Worm (Caenorhabditis elegans) whole organism, young adult: ENCODE results near the gene T03F6.6.

Experiments used
- B0261.1 ChIP-seq: sonication (generic microtip); optimal IDR thresholded peaks from 2 replicates; lab custom pipeline; 2016; ENCODE audit warnings: mild to moderate bottlenecking, missing genetic modification characterization, moderate library complexity, missing compliant biosample characterization
- C06A6.2 ChIP-seq: fragments of 200-800 bp; sonication (Bioruptor generic); conservative IDR thresholded peaks from 2 replicates; pipeline ENCODE4 v1.3.6; 2022; ENCODE audit warnings: missing genetic modification characterization, missing compliant biosample characterization
- C17E4.6 ChIP-seq: fragments of 200-800 bp; sonication (Bioruptor generic); IDR thresholded peaks from 2 replicates; pipeline ENCODE4 v1.3.6; 2022; ENCODE audit warnings: missing genetic modification reagents, missing genetic modification characterization, missing compliant biosample characterization
- D2030.7 ChIP-seq: fragments of 200-800 bp; sonication (Bioruptor generic); IDR thresholded peaks from 2 replicates; pipeline ENCODE4 v1.3.6; 2022; ENCODE audit warnings: missing genetic modification reagents, missing genetic modification characterization, missing compliant biosample characterization
- F23B12.7 ChIP-seq: sonication (generic microtip); optimal IDR thresholded peaks from 2 replicates; lab custom pipeline; 2017; ENCODE audit warnings: missing genetic modification characterization, mild to moderate bottlenecking, missing compliant biosample characterization, antibody characterized with exemption, moderate library complexity; ENCODE audit not compliant: insufficient read depth
- F55B11.4 ChIP-seq: sonication (generic microtip); optimal IDR thresholded peaks from 2 replicates; lab custom pipeline; 2016; ENCODE audit warnings: missing compliant biosample characterization, missing genetic modification characterization, borderline replicate concordance; ENCODE audit not compliant: insufficient read depth
- Y53F4B.3 ChIP-seq: fragments of 200-800 bp; sonication (Bioruptor generic); IDR thresholded peaks from 2 replicates; pipeline ENCODE4 v1.3.6; 2022; ENCODE audit warnings: missing genetic modification reagents, missing genetic modification characterization, missing compliant biosample characterization
- Y56A3A.18 ChIP-seq: fragments of 200-800 bp; sonication (Bioruptor generic); IDR thresholded peaks from 2 replicates; pipeline ENCODE4 v1.3.6; 2022; ENCODE audit warnings: missing genetic modification reagents, missing genetic modification characterization, missing compliant biosample characterization
- ZK185.1 ChIP-seq: sonication (generic microtip); optimal IDR thresholded peaks from 2 replicates; lab custom pipeline; 2016; ENCODE audit warnings: mild to moderate bottlenecking, missing genetic modification characterization, missing compliant biosample characterization; ENCODE audit not compliant: poor library complexity, severe bottlenecking
- atf-7 ChIP-seq: sonication (generic microtip); optimal IDR thresholded peaks from 2 replicates; lab custom pipeline; 2017; ENCODE audit warnings: mild to moderate bottlenecking, missing genetic modification characterization, missing compliant biosample characterization
- attf-3 ChIP-seq: fragments of 200-800 bp; sonication (Bioruptor generic); conservative IDR thresholded peaks from 2 replicates; pipeline ENCODE4 v1.3.6; 2022; ENCODE audit warnings: missing genetic modification reagents, missing genetic modification characterization, missing compliant biosample characterization
- attf-6 ChIP-seq: fragments of 200-800 bp; sonication (Bioruptor generic); IDR thresholded peaks from 2 replicates; pipeline ENCODE4 v1.3.6; 2022; ENCODE audit warnings: missing genetic modification reagents, missing genetic modification characterization, missing compliant biosample characterization
- ceh-100 ChIP-seq: fragments of 200-800 bp; sonication (Bioruptor generic); IDR thresholded peaks from 2 replicates; pipeline ENCODE4 v1.3.6; 2022; ENCODE audit warnings: missing genetic modification reagents, missing genetic modification characterization, missing compliant biosample characterization
- ceh-40 ChIP-seq: fragments of 200-800 bp; sonication (Bioruptor generic); IDR thresholded peaks from 2 replicates; pipeline ENCODE4 v1.3.6; 2022; ENCODE audit warnings: missing genetic modification characterization, missing compliant biosample characterization
- ceh-58 ChIP-seq: fragments of 200-800 bp; sonication (Bioruptor generic); IDR thresholded peaks from 2 replicates; pipeline ENCODE4 v1.3.6; 2022; ENCODE audit warnings: missing genetic modification characterization, missing compliant biosample characterization
- chd-7 ChIP-seq: sonication (generic microtip); optimal IDR thresholded peaks from 2 replicates; lab custom pipeline; 2016; ENCODE audit warnings: mild to moderate bottlenecking, missing genetic modification characterization, moderate library complexity, missing compliant biosample characterization
- egl-44 ChIP-seq: fragments of 200-800 bp; sonication (Bioruptor generic); IDR thresholded peaks from 2 replicates; pipeline ENCODE4 v1.3.6; 2022; ENCODE audit warnings: missing genetic modification reagents, missing genetic modification characterization, missing compliant biosample characterization
- ekl-4 ChIP-seq: fragments of 200-800 bp; sonication (Bioruptor generic); IDR thresholded peaks from 2 replicates; pipeline ENCODE4 v1.3.6; 2022; ENCODE audit warnings: missing genetic modification reagents, missing genetic modification characterization, missing compliant biosample characterization
- ets-4 ChIP-seq: fragments of 200-800 bp; sonication (Bioruptor generic); optimal IDR thresholded peaks from 2 replicates; lab custom pipeline; 2018; ENCODE audit warnings: mild to moderate bottlenecking, missing genetic modification characterization, missing compliant biosample characterization
- gei-17 ChIP-seq: fragments of 200-800 bp; sonication (Bioruptor generic); optimal IDR thresholded peaks from 2 replicates; lab custom pipeline; 2018; ENCODE audit warnings: mild to moderate bottlenecking, missing genetic modification characterization, missing compliant biosample characterization
- hlh-12 ChIP-seq: sonication (generic microtip); optimal IDR thresholded peaks from 2 replicates; lab custom pipeline; 2016; ENCODE audit warnings: missing genetic modification characterization, missing compliant biosample characterization
- lsl-1 ChIP-seq: fragments of 200-800 bp; sonication (Bioruptor generic); optimal IDR thresholded peaks from 2 replicates; lab custom pipeline; 2018; ENCODE audit warnings: mild to moderate bottlenecking, missing genetic modification characterization, moderate library complexity, missing compliant biosample characterization
- mxl-1 ChIP-seq: sonication (generic microtip); optimal IDR thresholded peaks from 2 replicates; lab custom pipeline; 2016; ENCODE audit warnings: missing genetic modification characterization, missing compliant biosample characterization
- nfyb-1 ChIP-seq: fragments of 200-800 bp; sonication (Bioruptor generic); IDR thresholded peaks from 2 replicates; pipeline ENCODE4 v1.3.6; 2022; ENCODE audit warnings: missing genetic modification reagents, missing genetic modification characterization, missing compliant biosample characterization
- nhr-179 ChIP-seq: sonication (generic microtip); optimal IDR thresholded peaks from 2 replicates; lab custom pipeline; 2016; ENCODE audit warnings: mild to moderate bottlenecking, missing genetic modification characterization, missing compliant biosample characterization
- nhr-90 ChIP-seq: sonication (generic microtip); optimal IDR thresholded peaks from 2 replicates; lab custom pipeline; 2016; ENCODE audit warnings: missing genotype, mild to moderate bottlenecking, missing genetic modification characterization, missing compliant biosample characterization
- rec-8 ChIP-seq, 2 experiments: sonication (generic microtip); optimal IDR thresholded peaks; 2 replicates each; lab custom pipeline; 2016; ENCODE audit warnings: mild to moderate bottlenecking in 2 of 2, missing genetic modification characterization in 2 of 2, missing genetic modification reagents in 2 of 2, missing genotype in 2 of 2, missing biosample characterization in 1 of 2, missing compliant biosample characterization in 1 of 2, moderate library complexity in 1 of 2
- sdz-38 ChIP-seq: sonication (generic microtip); optimal IDR thresholded peaks from 2 replicates; lab custom pipeline; 2016; ENCODE audit warnings: missing genotype, missing genetic modification characterization, missing compliant biosample characterization
- snpc-1.1 ChIP-seq: sonication (generic microtip); optimal IDR thresholded peaks from 2 replicates; lab custom pipeline; 2017; ENCODE audit warnings: missing genetic modification characterization, mild to moderate bottlenecking, missing compliant biosample characterization, antibody characterized with exemption, moderate library complexity, missing genotype, missing genetic modification reagents; ENCODE audit not compliant: insufficient read depth
- snpc-4 ChIP-seq, 5 experiments: fragments of 150-350 bp in 1 of 5; sonication (generic microtip) in 4 of 5; optimal IDR thresholded peaks; 2 replicates each; lab custom pipeline; 2014 to 2018; ENCODE audit warnings: missing genetic modification characterization in 5 of 5, missing biosample characterization in 3 of 5, antibody characterized with exemption in 2 of 5, mild to moderate bottlenecking in 2 of 5, missing compliant biosample characterization in 2 of 5, missing genotype in 2 of 5, moderate library complexity in 2 of 5, missing genetic modification reagents in 1 of 5
- xnd-1 ChIP-seq: sonication (generic microtip); optimal IDR thresholded peaks from 2 replicates; lab custom pipeline; 2016; ENCODE audit warnings: missing genotype, missing genetic modification reagents, missing genetic modification characterization, missing compliant biosample characterization
- ztf-25 ChIP-seq: fragments of 200-800 bp; sonication (Bioruptor generic); IDR thresholded peaks from 2 replicates; pipeline ENCODE4 v1.3.6; 2022; ENCODE audit warnings: missing genetic modification reagents, missing genetic modification characterization, missing compliant biosample characterization

The T03F6.6 gene

ce11 chrIII:13339672-13340071, 40.4 kb downstream of the T03F6.6 start, which contains the start of gene F53A2.3:
F53A2.3 (minus strand) TSS chrIII:13339772.
- TF ChIP-seq lsl-1 (GFP tag; lab: Kevin White, UChicago) (no peak), ets-4 (GFP tag; lab: Kevin White, UChicago) (no peak), snpc-4 (GFP tag; optimal IDR thresholded peaks at IDR 0.05; lab: Kevin White, UChicago) (no peak), snpc-4 (tag; optimal IDR thresholded peaks at IDR 0.05; lab: Kevin White, UChicago) (no peak), attf-3 (no peak), sdz-38 (tag; lab: Kevin White, UChicago) (no peak), nfyb-1 (no peak)

ce11 chrIII:13333754-13334153, 46.3 kb downstream of the T03F6.6 start, which contains the start of gene sdz-20:
sdz-20 (plus strand) TSS chrIII:13334054.
- no peak for TF ChIP-seq hlh-12 (tag; lab: Kevin White, UChicago)
- no peak for TF ChIP-seq Y53F4B.3 (GFP tag; lab: Robert Waterston, UW)
- no peak for TF ChIP-seq ceh-40 (GFP tag; lab: Robert Waterston, UW)
- no peak for TF ChIP-seq C06A6.2 (GFP tag; lab: Robert Waterston, UW)
- no peak for TF ChIP-seq chd-7 (tag; lab: Kevin White, UChicago)
- no peak for TF ChIP-seq ceh-100 (GFP tag; lab: Robert Waterston, UW)
- TF ChIP-seq atf-7 (tag; lab: Kevin White, UChicago) = no peak
- TF ChIP-seq xnd-1 = no peak
- TF ChIP-seq Y56A3A.18 (GFP tag; lab: Robert Waterston, UW) = no peak
- no peak for TF ChIP-seq F23B12.7 (tag; lab: Kevin White, UChicago)
- no peak for TF ChIP-seq F55B11.4 (tag; lab: Kevin White, UChicago)
- TF ChIP-seq nhr-179 (tag; lab: Kevin White, UChicago) = no peak
- TF ChIP-seq attf-3 = no peak
- no peak for TF ChIP-seq D2030.7 (GFP tag; lab: Robert Waterston, UW)
- no peak for TF ChIP-seq egl-44 (GFP tag; lab: Robert Waterston, UW)
- TF ChIP-seq mxl-1 (tag; lab: Kevin White, UChicago) = no peak
- TF ChIP-seq B0261.1 = no peak
- no peak for TF ChIP-seq snpc-1.1 (tag; lab: Kevin White, UChicago)

- TF ChIP-seq ceh-100 (GFP tag; lab: Robert Waterston, UW) (no peak), sdz-38 (tag; lab: Kevin White, UChicago) (no peak), gei-17 (GFP tag; lab: Kevin White, UChicago) (no peak), C17E4.6 (GFP tag; lab: Robert Waterston, UW) (no peak), ekl-4 (no peak), attf-6 (GFP tag; lab: Robert Waterston, UW) (no peak), nhr-90 (no peak), xnd-1 (no peak), ZK185.1 (tag; lab: Kevin White, UChicago) (no peak), rec-8 (tag; optimal IDR thresholded peaks at IDR 0.05; lab: Kevin White, UChicago) (no peak), chd-7 (tag; lab: Kevin White, UChicago) (no peak), ceh-58 (GFP tag; lab: Robert Waterston, UW) (no peak), ztf-25 (GFP tag; lab: Robert Waterston, UW) (no peak)
These were observed 51.2 kb downstream of the T03F6.6 start for ce11 chrIII:13328911-13329310.
